Fruit fly (Drosophila melanogaster) whole organism: ENCODE results near the gene CG18234.

Experiments used
- CG8478 ChIP-seq: fragments of >200 bp; optimal IDR thresholded peaks from 2 replicates; lab custom pipeline; 2018; ENCODE audit warnings: inconsistent platforms
- pan ChIP-seq: fragments of >200 bp; optimal IDR thresholded peaks from 2 replicates; lab custom pipeline; 2017
- psq ChIP-seq: fragments of >200 bp; optimal IDR thresholded peaks from 2 replicates; lab custom pipeline; 2017
- usp ChIP-seq: fragments of >200 bp; optimal IDR thresholded peaks from 2 replicates; lab custom pipeline; 2017; ENCODE audit warnings: missing biosample characterization, missing genetic modification characterization, mixed read lengths

dm6 chr3L:18617893-18618577, 14.8 kb downstream of the CG18234 start, which contains the start of the genes CG13380 and CG4174:
- TF ChIP-seq CG8478 (lab: Kevin White, UChicago), result no peak
- no peak for TF ChIP-seq pan
- no peak for TF ChIP-seq psq
- no peak for TF ChIP-seq usp
